Fruit fly (Drosophila melanogaster) whole organism, prepupa: ENCODE measurements around the gene CG17648.

Source experiments
- CG10669 ChIP-seq: fragments of 200-800 bp; sonication (Bioruptor generic); optimal IDR thresholded peaks from 3 replicates; lab custom pipeline; 2018; ENCODE audit warnings: missing biosample characterization, mild to moderate bottlenecking, missing genetic modification characterization, moderate library complexity
- CG11762 ChIP-seq: fragments of 200-800 bp; sonication (Bioruptor generic); optimal IDR thresholded peaks from 3 replicates; lab custom pipeline; 2016; ENCODE audit warnings: missing biosample characterization, missing genetic modification characterization; ENCODE audit not compliant: insufficient read depth
- CG11902 ChIP-seq: fragments of 200-800 bp; sonication (Bioruptor generic); optimal IDR thresholded peaks from 3 replicates; lab custom pipeline; 2016; ENCODE audit warnings: missing biosample characterization, missing genetic modification characterization
- CG15336 ChIP-seq: fragments of 200-800 bp; sonication (Bioruptor generic); IDR thresholded peaks from 2 replicates; pipeline ENCODE4 v1.3.6; 2022; ENCODE audit warnings: missing biosample characterization, missing genetic modification characterization
- CG31627 ChIP-seq: fragments of 200-800 bp; sonication (Bioruptor generic); optimal IDR thresholded peaks from 3 replicates; lab custom pipeline; 2016; ENCODE audit warnings: missing biosample characterization, missing genetic modification characterization
- CG32006 ChIP-seq: fragments of 200-800 bp; sonication (Bioruptor generic); optimal IDR thresholded peaks from 3 replicates; lab custom pipeline; 2017; ENCODE audit warnings: missing biosample characterization, mild to moderate bottlenecking, missing genetic modification characterization
- CG3919 ChIP-seq: fragments of 200-800 bp; sonication (Bioruptor generic); optimal IDR thresholded peaks from 3 replicates; lab custom pipeline; 2016; ENCODE audit warnings: missing biosample characterization, missing genetic modification characterization
- CG6163 ChIP-seq: fragments of 200-800 bp; sonication (Bioruptor generic); IDR thresholded peaks from 3 replicates; pipeline ENCODE4 v1.3.6; 2022; ENCODE audit warnings: missing biosample characterization, missing genetic modification characterization
- CG6276 ChIP-seq: fragments of 200-800 bp; sonication (Bioruptor generic); optimal IDR thresholded peaks from 2 replicates; lab custom pipeline; 2017; ENCODE audit warnings: missing biosample characterization, mild to moderate bottlenecking, missing genetic modification characterization
- CG6854 ChIP-seq: fragments of 200-800 bp; sonication (Bioruptor generic); optimal IDR thresholded peaks from 2 replicates; lab custom pipeline; 2017; ENCODE audit warnings: missing biosample characterization, mild to moderate bottlenecking, missing genetic modification characterization
- CG7368 ChIP-seq: fragments of 200-800 bp; sonication (Bioruptor generic); optimal IDR thresholded peaks from 3 replicates; lab custom pipeline; 2016; ENCODE audit warnings: missing biosample characterization, missing genetic modification characterization
- CG8319 ChIP-seq: fragments of 200-800 bp; sonication (Bioruptor generic); optimal IDR thresholded peaks from 3 replicates; lab custom pipeline; 2016; ENCODE audit warnings: missing biosample characterization, missing genetic modification characterization
- CG8632 ChIP-seq: fragments of 200-800 bp; sonication (Bioruptor generic); optimal IDR thresholded peaks from 3 replicates; lab custom pipeline; 2016; ENCODE audit warnings: missing biosample characterization, missing genetic modification characterization
- CG9139 ChIP-seq: fragments of 200-800 bp; sonication (Bioruptor generic); optimal IDR thresholded peaks from 3 replicates; lab custom pipeline; 2017; ENCODE audit warnings: missing biosample characterization, mild to moderate bottlenecking, missing genetic modification characterization
- Eip75B ChIP-seq: fragments of 200-800 bp; sonication (Bioruptor generic); optimal IDR thresholded peaks from 3 replicates; lab custom pipeline; 2016; ENCODE audit warnings: missing biosample characterization, missing genetic modification characterization
- Eip78C ChIP-seq: fragments of 200-800 bp; sonication (Bioruptor generic); peaks from one replicate; lab custom pipeline; 2016; ENCODE audit warnings: missing biosample characterization, missing genetic modification characterization
- Ets21C ChIP-seq: fragments of 200-800 bp; sonication (Bioruptor generic); optimal IDR thresholded peaks from 3 replicates; lab custom pipeline; 2016; ENCODE audit warnings: missing biosample characterization, missing genetic modification characterization
- Hr38 ChIP-seq: sonication (Bioruptor generic); optimal IDR thresholded peaks from 2 replicates; lab custom pipeline; 2016; ENCODE audit warnings: missing biosample characterization, missing genetic modification characterization
- Hr39 ChIP-seq: fragments of 200-800 bp; sonication (Bioruptor generic); optimal IDR thresholded peaks from 2 replicates; lab custom pipeline; 2016; ENCODE audit warnings: missing biosample characterization, missing genetic modification characterization
- Hr4 ChIP-seq: fragments of 200-800 bp; sonication (Bioruptor generic); optimal IDR thresholded peaks from 3 replicates; lab custom pipeline; 2016; ENCODE audit warnings: missing biosample characterization, missing genetic modification characterization
- Lpt ChIP-seq: fragments of 200-800 bp; sonication (Bioruptor generic); optimal IDR thresholded peaks from 3 replicates; lab custom pipeline; 2016; ENCODE audit warnings: missing biosample characterization, missing genetic modification characterization
- Met ChIP-seq: fragments of 200-800 bp; sonication (Bioruptor generic); optimal IDR thresholded peaks from 3 replicates; lab custom pipeline; 2016; ENCODE audit warnings: missing biosample characterization, missing genetic modification characterization
- Sox102F ChIP-seq: fragments of 200-800 bp; sonication (Bioruptor generic); optimal IDR thresholded peaks from 2 replicates; lab custom pipeline; 2016; ENCODE audit warnings: missing biosample characterization, mild to moderate bottlenecking, missing genetic modification characterization
- Sox14 ChIP-seq: fragments of 200-800 bp; sonication (Bioruptor generic); optimal IDR thresholded peaks from 3 replicates; lab custom pipeline; 2016; ENCODE audit warnings: missing biosample characterization, missing genetic modification characterization
- acj6 ChIP-seq: fragments of 200-800 bp; sonication (Bioruptor generic); optimal IDR thresholded peaks from 3 replicates; lab custom pipeline; 2016; ENCODE audit warnings: missing biosample characterization, missing genetic modification characterization
- cyc ChIP-seq: fragments of 200-800 bp; sonication (Bioruptor generic); optimal IDR thresholded peaks from 3 replicates; lab custom pipeline; 2016; ENCODE audit warnings: missing biosample characterization, missing genetic modification characterization
- dac ChIP-seq: fragments of 200-800 bp; sonication (Bioruptor generic); optimal IDR thresholded peaks from 2 replicates; lab custom pipeline; 2017; ENCODE audit warnings: missing biosample characterization, mild to moderate bottlenecking, missing genetic modification characterization
- dsx ChIP-seq: fragments of 200-800 bp; optimal IDR thresholded peaks from 3 replicates; lab custom pipeline; 2019; ENCODE audit warnings: missing biosample characterization, mild to moderate bottlenecking, missing genetic modification characterization, moderate library complexity; ENCODE audit not compliant: poor library complexity, severe bottlenecking
- eg ChIP-seq: fragments of 200-800 bp; sonication (Bioruptor generic); IDR thresholded peaks from 3 replicates; pipeline ENCODE4 v1.3.6; 2022; ENCODE audit warnings: missing biosample characterization, missing genetic modification characterization
- fd85E ChIP-seq: fragments of 200-800 bp; sonication (Bioruptor generic); optimal IDR thresholded peaks from 3 replicates; lab custom pipeline; 2016; ENCODE audit warnings: missing biosample characterization, missing genetic modification characterization
- fkh ChIP-seq: fragments of 200-800 bp; sonication (Bioruptor generic); optimal IDR thresholded peaks from 3 replicates; lab custom pipeline; 2017; ENCODE audit warnings: missing biosample characterization, mild to moderate bottlenecking, missing genetic modification characterization, moderate library complexity
- pdm3 ChIP-seq: fragments of 200-800 bp; sonication (Bioruptor generic); optimal IDR thresholded peaks from 3 replicates; lab custom pipeline; 2016; ENCODE audit warnings: missing biosample characterization, missing genetic modification characterization
- salr ChIP-seq, 2 experiments: fragments of 200-800 bp; sonication (Bioruptor generic); optimal IDR thresholded peaks; 3 replicates each; lab custom pipeline; 2016 to 2018; ENCODE audit warnings: missing biosample characterization in 2 of 2, missing genetic modification characterization in 2 of 2, mild to moderate bottlenecking in 1 of 2
- spab ChIP-seq: fragments of 200-800 bp; sonication (Bioruptor generic); optimal IDR thresholded peaks from 2 replicates; lab custom pipeline; 2017; ENCODE audit warnings: missing biosample characterization, mild to moderate bottlenecking, missing genetic modification characterization, missing genetic modification reagents
- ss ChIP-seq, 2 experiments: fragments of 200-800 bp; sonication (Bioruptor generic); optimal IDR thresholded peaks; 2 replicates in 1 of 2; 3 replicates in 1 of 2; lab custom pipeline; 2017 to 2018; ENCODE audit warnings: mild to moderate bottlenecking in 2 of 2, missing biosample characterization in 2 of 2, missing genetic modification characterization in 2 of 2, moderate library complexity in 1 of 2
- svp ChIP-seq: fragments of 200-800 bp; sonication (Bioruptor generic); peaks from one replicate; lab custom pipeline; 2016; ENCODE audit warnings: missing biosample characterization, missing genetic modification characterization
- topi ChIP-seq: fragments of 200-800 bp; sonication (Bioruptor generic); optimal IDR thresholded peaks from 3 replicates; lab custom pipeline; 2016; ENCODE audit warnings: missing biosample characterization, missing genetic modification characterization
- vri ChIP-seq: fragments of 200-800 bp; sonication (Bioruptor generic); optimal IDR thresholded peaks from 3 replicates; lab custom pipeline; 2016; ENCODE audit warnings: missing biosample characterization, mild to moderate bottlenecking, missing genetic modification characterization

Gene CG17648

DNA sequence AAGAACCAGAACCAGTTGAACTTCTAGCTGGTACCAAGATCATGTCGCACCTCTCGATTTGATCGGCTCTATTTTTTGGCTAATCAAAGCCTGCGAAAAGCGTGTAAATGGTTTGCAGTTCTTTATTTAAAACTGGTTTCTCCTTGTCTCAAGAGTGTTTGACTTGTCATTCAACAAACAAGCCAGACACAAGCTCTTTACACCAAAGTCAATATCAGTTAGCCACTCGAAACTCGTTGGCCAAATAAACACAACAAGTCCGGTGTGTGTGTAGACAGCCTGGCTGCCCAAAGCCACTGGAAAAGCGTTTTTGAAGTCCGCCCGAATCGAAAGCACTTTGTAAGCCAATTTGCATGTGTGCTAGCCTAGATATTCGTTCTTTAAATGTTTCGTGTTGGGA is 12.0 kb upstream of the CG17648 start:
- TF ChIP-seq Hr4 (GFP tag; lab: Kevin White, UChicago) (no peak), Eip78C (peak; percentile 46), fkh (GFP tag; lab: Kevin White, UChicago) (peak; percentile 3)

- no peak for TF ChIP-seq vri (GFP tag; lab: Kevin White, UChicago)
- no peak for TF ChIP-seq Sox14 (GFP tag; lab: Kevin White, UChicago)
- TF ChIP-seq topi (GFP tag; lab: Kevin White, UChicago) = no peak
- TF ChIP-seq CG9139 = no peak
- TF ChIP-seq CG8632 (GFP tag; lab: Kevin White, UChicago) = no peak
- TF ChIP-seq CG31627 (GFP tag; lab: Kevin White, UChicago) = no peak
- no peak for TF ChIP-seq Eip75B
- TF ChIP-seq pdm3 (GFP tag; lab: Kevin White, UChicago) = no peak
- no peak for TF ChIP-seq CG15336 (GFP tag; lab: Robert Waterston, UW)
- no peak for TF ChIP-seq CG11902 (GFP tag; lab: Kevin White, UChicago)
Measured at dm6 chr2L:1743800-1744199, 8.3 kb upstream of the CG17648 start.

DNA sequence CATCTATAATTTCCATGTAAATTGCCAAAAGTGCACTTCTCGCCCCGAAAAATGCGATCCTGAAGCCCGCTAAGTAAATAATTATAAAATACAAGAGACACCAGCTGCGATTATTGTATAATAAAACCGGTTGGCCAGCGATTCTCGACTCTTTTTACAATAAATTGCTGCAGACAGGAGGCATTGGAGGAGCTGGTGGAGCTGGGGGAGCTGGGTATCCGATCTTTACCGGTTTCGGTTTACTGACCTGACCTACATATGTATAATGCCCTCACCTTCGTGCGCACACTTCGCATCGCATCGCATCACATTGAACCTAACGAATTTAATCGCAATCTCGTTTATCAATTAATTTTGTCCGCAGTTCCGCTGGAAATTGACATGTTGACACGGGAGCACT is 3.7 kb upstream of the CG17648 start:
- no peak for TF ChIP-seq Hr39
- no peak for TF ChIP-seq Hr4 (GFP tag; lab: Kevin White, UChicago)
- no peak for TF ChIP-seq eg (GFP tag; lab: Robert Waterston, UW)
- TF ChIP-seq Eip78C = peak; percentile 65
- TF ChIP-seq CG8632 (GFP tag; lab: Kevin White, UChicago) = no peak
- no peak for TF ChIP-seq Hr38 (GFP tag; lab: Kevin White, UChicago)
- peak; percentile 9 for TF ChIP-seq Sox102F (GFP tag; lab: Kevin White, UChicago)
- TF ChIP-seq svp (GFP tag; lab: Kevin White, UChicago) = peak; percentile 69
- TF ChIP-seq salr (GFP tag; optimal IDR thresholded peaks at IDR 0.05; lab: Kevin White, UChicago) = no peak
- TF ChIP-seq CG10669 (GFP tag; lab: Kevin White, UChicago) = no peak
- TF ChIP-seq Eip75B = peak; percentile 38
- no peak for TF ChIP-seq CG6163
- no peak for TF ChIP-seq acj6
- TF ChIP-seq CG31627 (GFP tag; lab: Kevin White, UChicago) = no peak
- no peak for TF ChIP-seq dac (GFP tag; lab: Kevin White, UChicago)
- no peak for TF ChIP-seq Met
- peak; percentile 90 for TF ChIP-seq vri (GFP tag; lab: Kevin White, UChicago)

DNA sequence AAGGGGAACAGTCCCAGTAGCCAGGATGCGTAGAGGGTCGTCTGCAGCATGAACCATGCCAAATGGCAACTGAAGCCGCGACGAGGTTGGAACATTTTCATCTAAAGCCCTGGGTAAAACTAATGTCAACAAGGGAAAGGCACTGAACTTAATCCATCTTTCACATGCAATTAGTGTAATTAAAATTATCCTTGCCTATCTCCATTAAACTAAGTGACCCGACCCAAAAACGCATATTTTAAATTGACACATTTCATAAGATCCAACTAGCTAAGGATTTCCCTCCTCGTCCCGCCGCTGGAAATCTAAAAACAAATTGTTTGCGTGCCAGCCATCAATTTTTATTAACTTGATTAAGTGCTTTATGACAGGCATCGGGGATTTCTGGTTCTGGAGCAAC is 4.2 kb downstream of the CG17648 start, which contains the start of gene Gr22f:
Gr22f (minus strand) TSS at position 101 of the 400 bp plus-strand sequence.
- TF ChIP-seq CG9139 (no peak), Sox14 (GFP tag; lab: Kevin White, UChicago) (no peak), cyc (GFP tag; lab: Kevin White, UChicago) (no peak), eg (GFP tag; lab: Robert Waterston, UW) (no peak), CG31627 (GFP tag; lab: Kevin White, UChicago) (no peak), dsx (GFP tag; lab: Kevin White, UChicago) (no peak), Ets21C (no peak), CG7368 (GFP tag; lab: Kevin White, UChicago) (no peak), salr (GFP tag; optimal IDR thresholded peaks at IDR 0.05; lab: Kevin White, UChicago) (no peak), CG6854 (no peak), CG8319 (GFP tag; lab: Kevin White, UChicago) (no peak), Eip78C (no peak), pdm3 (GFP tag; lab: Kevin White, UChicago) (no peak), CG10669 (GFP tag; lab: Kevin White, UChicago) (no peak), CG3919 (GFP tag; lab: Kevin White, UChicago) (no peak), CG11902 (GFP tag; lab: Kevin White, UChicago) (no peak), Hr4 (GFP tag; lab: Kevin White, UChicago) (no peak)

DNA sequence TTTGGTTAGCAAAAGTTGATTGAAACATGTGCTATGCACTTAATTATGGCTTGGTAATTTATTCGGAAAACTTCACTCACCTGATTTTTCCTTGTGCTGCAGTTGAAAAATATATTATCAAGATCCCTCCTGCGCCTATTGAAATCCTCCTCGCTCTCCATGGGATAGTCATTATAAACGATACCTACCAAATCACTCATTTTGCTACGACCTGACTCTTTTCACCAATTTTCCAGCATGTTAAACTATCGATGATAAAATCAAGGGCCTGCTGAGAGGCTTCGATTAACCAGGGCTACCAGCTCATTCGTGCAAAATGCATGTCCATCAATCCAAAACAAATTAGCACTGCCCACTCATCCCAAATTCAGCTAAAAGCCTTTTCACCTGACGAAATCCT is 6.7 kb downstream of the CG17648 start, which contains the start of gene CG17650:
CG17650 (minus strand) TSS at position 241 of the 400 bp plus-strand sequence.
- TF ChIP-seq ss (GFP tag; optimal IDR thresholded peaks at IDR 0.05; lab: Kevin White, UChicago) = no peak
- no peak for TF ChIP-seq CG6276
- no peak for TF ChIP-seq Hr39
- no peak for TF ChIP-seq spab (GFP tag; lab: Kevin White, UChicago)
- no peak for TF ChIP-seq CG11762 (GFP tag; lab: Kevin White, UChicago)
- no peak for TF ChIP-seq Lpt (GFP tag; lab: Kevin White, UChicago)
- TF ChIP-seq CG32006 (GFP tag; lab: Kevin White, UChicago) = no peak
- TF ChIP-seq fd85E = no peak
- TF ChIP-seq Sox14 (GFP tag; lab: Kevin White, UChicago) = no peak
- no peak for TF ChIP-seq svp (GFP tag; lab: Kevin White, UChicago)
- no peak for TF ChIP-seq Met
